Fruit fly (Drosophila melanogaster) whole organism, embryonic: ENCODE results near the gene CG31178.

Experiments used
- ATbp ChIP-seq: fragments of 200-800 bp; sonication (Bioruptor generic); optimal IDR thresholded peaks from 2 replicates; lab custom pipeline; 2017; ENCODE audit warnings: missing biosample characterization, mild to moderate bottlenecking, missing genetic modification characterization, missing genetic modification reagents
- Aef1 ChIP-seq: fragments of 200-800 bp; sonication (Bioruptor generic); IDR thresholded peaks from 3 replicates; pipeline ENCODE4 v1.3.6; 2022; ENCODE audit warnings: missing biosample characterization, missing genetic modification characterization
- BtbVII ChIP-seq: fragments of 200-800 bp; sonication (Bioruptor generic); optimal IDR thresholded peaks from 3 replicates; lab custom pipeline; 2017; ENCODE audit warnings: missing biosample characterization, mild to moderate bottlenecking, missing genetic modification characterization
- CG12071 ChIP-seq: fragments of 200-800 bp; sonication (Bioruptor generic); optimal IDR thresholded peaks from 3 replicates; lab custom pipeline; 2018; ENCODE audit warnings: missing biosample characterization, mild to moderate bottlenecking, missing genetic modification characterization
- CG13775 ChIP-seq: fragments of 200-800 bp; sonication (Bioruptor generic); optimal IDR thresholded peaks from 3 replicates; lab custom pipeline; 2017; ENCODE audit warnings: missing biosample characterization, mild to moderate bottlenecking, missing genetic modification characterization
- CG14710 ChIP-seq: fragments of 200-800 bp; sonication (Bioruptor generic); optimal IDR thresholded peaks from 3 replicates; lab custom pipeline; 2019; ENCODE audit warnings: missing biosample characterization, mild to moderate bottlenecking, missing genetic modification characterization, moderate library complexity
- CG14860 ChIP-seq: fragments of 200-800 bp; sonication (Bioruptor generic); IDR thresholded peaks from 3 replicates; pipeline ENCODE4 v1.3.6; 2022; ENCODE audit warnings: missing biosample characterization, missing genetic modification characterization; ENCODE audit not compliant: partially characterized antibody
- CG2129 ChIP-seq: fragments of 200-800 bp; sonication (Bioruptor generic); IDR thresholded peaks from 2 replicates; pipeline ENCODE4 v1.3.6; 2022; ENCODE audit warnings: missing biosample characterization, missing genetic modification characterization; ENCODE audit not compliant: partially characterized antibody
- CG30403 ChIP-seq: fragments of 200-800 bp; sonication (Bioruptor generic); optimal IDR thresholded peaks from 3 replicates; lab custom pipeline; 2016; ENCODE audit warnings: missing biosample characterization, missing genetic modification characterization
- CG31224 ChIP-seq: fragments of 200-800 bp; sonication (Bioruptor generic); IDR thresholded peaks from 2 replicates; pipeline ENCODE4 v1.3.6; 2022; ENCODE audit warnings: missing biosample characterization, missing genetic modification characterization
- CG4282 ChIP-seq: fragments of 200-800 bp; sonication (Bioruptor generic); optimal IDR thresholded peaks from 2 replicates; lab custom pipeline; 2016; ENCODE audit warnings: missing biosample characterization, missing genetic modification characterization
- CG4328 ChIP-seq: fragments of 200-800 bp; sonication (Bioruptor generic); optimal IDR thresholded peaks from 3 replicates; lab custom pipeline; 2017; ENCODE audit warnings: missing biosample characterization, missing genetic modification reagents, missing genetic modification characterization
- CG6689 ChIP-seq: fragments of 200-800 bp; sonication (Bioruptor generic); IDR thresholded peaks from 2 replicates; pipeline ENCODE4 v1.3.6; 2022; ENCODE audit warnings: missing biosample characterization, missing genetic modification characterization
- CG6765 ChIP-seq: fragments of 200-800 bp; sonication (Bioruptor generic); optimal IDR thresholded peaks from 3 replicates; lab custom pipeline; 2017; ENCODE audit warnings: missing biosample characterization, mild to moderate bottlenecking, missing genetic modification characterization
- CG7928 ChIP-seq: fragments of 200-800 bp; sonication (Bioruptor generic); optimal IDR thresholded peaks from 2 replicates; lab custom pipeline; 2017; ENCODE audit warnings: missing biosample characterization, mild to moderate bottlenecking, missing genetic modification characterization
- CG7987 ChIP-seq: fragments of 200-800 bp; sonication (Bioruptor generic); optimal IDR thresholded peaks from 2 replicates; lab custom pipeline; 2018; ENCODE audit warnings: missing biosample characterization, mild to moderate bottlenecking, missing genetic modification characterization, moderate library complexity
- CG8944 ChIP-seq: fragments of 200-800 bp; sonication (Bioruptor generic); optimal IDR thresholded peaks from 3 replicates; lab custom pipeline; 2016; ENCODE audit warnings: missing biosample characterization, missing genetic modification characterization
- CG9215 ChIP-seq: fragments of 200-800 bp; sonication (Bioruptor generic); IDR thresholded peaks from 2 replicates; pipeline ENCODE4 v1.3.6; 2022; ENCODE audit warnings: missing biosample characterization, missing genetic modification characterization
- CG9609 ChIP-seq: fragments of 200-800 bp; sonication (Bioruptor generic); optimal IDR thresholded peaks from 3 replicates; lab custom pipeline; 2016; ENCODE audit warnings: missing biosample characterization, missing genetic modification characterization
- CG9727 ChIP-seq: fragments of 200-800 bp; sonication (Bioruptor generic); optimal IDR thresholded peaks from 3 replicates; lab custom pipeline; 2017; ENCODE audit warnings: missing biosample characterization, mild to moderate bottlenecking, missing genetic modification characterization
- CTCF ChIP-seq: fragments of 200-800 bp; sonication (Bioruptor generic); optimal IDR thresholded peaks from 2 replicates; lab custom pipeline; 2017; ENCODE audit warnings: missing biosample characterization, mild to moderate bottlenecking, missing genetic modification characterization, moderate library complexity
- D ChIP-seq, 2 experiments: fragments of 200-800 bp in 1 of 2; fragments of >200 bp in 1 of 2; sonication (Bioruptor generic) in 1 of 2; optimal IDR thresholded peaks; 2 replicates in 1 of 2; 3 replicates in 1 of 2; lab custom pipeline; 2017; ENCODE audit warnings: mild to moderate bottlenecking in 1 of 2, missing biosample characterization in 1 of 2, missing genetic modification characterization in 1 of 2, missing genetic modification reagents in 1 of 2
- Dad ChIP-seq: fragments of 200-800 bp; sonication (Bioruptor generic); optimal IDR thresholded peaks from 3 replicates; lab custom pipeline; 2016; ENCODE audit warnings: missing biosample characterization, missing genetic modification characterization
- Dp ChIP-seq: fragments of 200-800 bp; sonication (Bioruptor generic); optimal IDR thresholded peaks from 2 replicates; lab custom pipeline; 2018; ENCODE audit warnings: missing biosample characterization, mild to moderate bottlenecking, missing genetic modification characterization, moderate library complexity
- E2f2 ChIP-seq: fragments of 200-800 bp; sonication (Bioruptor generic); IDR thresholded peaks from 2 replicates; pipeline ENCODE4 v1.3.6; 2022; ENCODE audit warnings: missing biosample characterization, missing genetic modification characterization
- Eip74EF ChIP-seq, 2 experiments: fragments of 200-800 bp in 1 of 2; fragments of >200 bp in 1 of 2; sonication (Bioruptor generic) in 1 of 2; optimal IDR thresholded peaks; 2 replicates each; lab custom pipeline; 2017 to 2019; ENCODE audit warnings: missing biosample characterization in 2 of 2, missing genetic modification characterization in 2 of 2, mild to moderate bottlenecking in 1 of 2, moderate library complexity in 1 of 2
- Fer2 ChIP-seq: fragments of 200-800 bp; sonication (Bioruptor generic); optimal IDR thresholded peaks from 2 replicates; lab custom pipeline; 2018; ENCODE audit warnings: missing biosample characterization, mild to moderate bottlenecking, missing genetic modification characterization, moderate library complexity
- H2.0 ChIP-seq: fragments of 200-800 bp; sonication (Bioruptor generic); IDR thresholded peaks from 2 replicates; pipeline ENCODE4 v1.3.6; 2022; ENCODE audit warnings: missing biosample characterization, missing genetic modification characterization
- HLHmδ ChIP-seq: fragments of 200-800 bp; sonication (Bioruptor generic); optimal IDR thresholded peaks from 2 replicates; lab custom pipeline; 2018; ENCODE audit warnings: missing biosample characterization, mild to moderate bottlenecking, missing genetic modification characterization, moderate library complexity
- Hmr ChIP-seq: fragments of 200-800 bp; sonication (Bioruptor generic); optimal IDR thresholded peaks from 3 replicates; lab custom pipeline; 2017; ENCODE audit warnings: mild to moderate bottlenecking, missing biosample characterization, missing genetic modification reagents, missing genetic modification characterization
- Hr78 ChIP-seq, 2 experiments: fragments of 200-800 bp in 1 of 2; fragments of >200 bp in 1 of 2; sonication (Bioruptor generic) in 1 of 2; optimal IDR thresholded peaks; 2 replicates each; lab custom pipeline; 2017 to 2019; ENCODE audit warnings: missing biosample characterization in 2 of 2, missing genetic modification characterization in 2 of 2, mild to moderate bottlenecking in 1 of 2, moderate library complexity in 1 of 2
- Sox100B ChIP-seq: fragments of 200-800 bp; sonication (Bioruptor generic); optimal IDR thresholded peaks from 3 replicates; lab custom pipeline; 2018; ENCODE audit warnings: missing biosample characterization, mild to moderate bottlenecking, missing genetic modification characterization
- Sry-β ChIP-seq: fragments of 200-800 bp; sonication (Bioruptor generic); optimal IDR thresholded peaks from 2 replicates; lab custom pipeline; 2018; ENCODE audit warnings: missing biosample characterization, mild to moderate bottlenecking, missing genetic modification characterization, moderate library complexity
- Vsx1 ChIP-seq: fragments of 200-800 bp; sonication (Bioruptor generic); optimal IDR thresholded peaks from 2 replicates; lab custom pipeline; 2017; ENCODE audit warnings: missing biosample characterization, mild to moderate bottlenecking, missing genetic modification characterization, missing genetic modification reagents
- cad ChIP-seq: fragments of >200 bp; optimal IDR thresholded peaks from 2 replicates; lab custom pipeline; 2017; ENCODE audit warnings: missing biosample characterization, missing genetic modification characterization
- chm ChIP-seq: fragments of 200-800 bp; sonication (Bioruptor generic); IDR thresholded peaks from 2 replicates; pipeline ENCODE4 v1.3.6; 2022; ENCODE audit warnings: missing biosample characterization, missing genetic modification characterization
- dysf ChIP-seq: fragments of 200-800 bp; sonication (Bioruptor generic); IDR thresholded peaks from 3 replicates; pipeline ENCODE4 v1.3.6; 2022; ENCODE audit warnings: missing biosample characterization, missing genetic modification characterization
- ham ChIP-seq: fragments of 200-800 bp; sonication (Bioruptor generic); IDR thresholded peaks from 2 replicates; pipeline ENCODE4 v1.3.6; 2022; ENCODE audit warnings: missing biosample characterization, missing genetic modification characterization
- hth ChIP-seq: fragments of >200 bp; optimal IDR thresholded peaks from 2 replicates; lab custom pipeline; 2017; ENCODE audit warnings: inconsistent platforms
- klu ChIP-seq: fragments of 200-800 bp; sonication (Bioruptor generic); IDR thresholded peaks from 2 replicates; pipeline ENCODE4 v1.3.6; 2022; ENCODE audit warnings: missing biosample characterization, missing genetic modification characterization
- lilli ChIP-seq: fragments of 200-800 bp; sonication (Bioruptor generic); optimal IDR thresholded peaks from 3 replicates; lab custom pipeline; 2016; ENCODE audit warnings: missing biosample characterization, missing genetic modification characterization
- nau ChIP-seq: fragments of 200-800 bp; sonication (Bioruptor generic); optimal IDR thresholded peaks from 3 replicates; lab custom pipeline; 2017; ENCODE audit warnings: missing biosample characterization, mild to moderate bottlenecking, missing genetic modification characterization, missing genetic modification reagents
- pan ChIP-seq, 4 experiments: fragments of >200 bp in 3 of 4; fragments of 200-800 bp in 1 of 4; sonication (Bioruptor generic) in 1 of 4; optimal IDR thresholded peaks in 3 of 4; IDR thresholded peaks in 1 of 4; 2 replicates each; pipeline versions ENCODE4 v1.3.6 to Lab custom; 2017 to 2022; ENCODE audit warnings: missing biosample characterization in 2 of 4, missing genetic modification characterization in 2 of 4, mixed read lengths in 1 of 4
- pnt ChIP-seq: fragments of 200-800 bp; sonication (Bioruptor generic); optimal IDR thresholded peaks from 3 replicates; lab custom pipeline; 2016; ENCODE audit warnings: missing biosample characterization, missing genetic modification characterization
- psq ChIP-seq: fragments of 200-800 bp; sonication (Bioruptor generic); optimal IDR thresholded peaks from 2 replicates; lab custom pipeline; 2017; ENCODE audit warnings: missing biosample characterization, missing genetic modification characterization
- stc ChIP-seq: fragments of 200-800 bp; sonication (Bioruptor generic); IDR thresholded peaks from 2 replicates; pipeline ENCODE4 v1.3.6; 2022; ENCODE audit warnings: missing biosample characterization, missing genetic modification characterization
- sug ChIP-seq: fragments of 200-800 bp; optimal IDR thresholded peaks from 2 replicates; lab custom pipeline; 2019; ENCODE audit warnings: missing biosample characterization, mild to moderate bottlenecking, missing genetic modification characterization, moderate library complexity
- tna ChIP-seq: fragments of 200-800 bp; sonication (Bioruptor generic); IDR thresholded peaks from 2 replicates; pipeline ENCODE4 v1.3.6; 2022; ENCODE audit warnings: missing biosample characterization, missing genetic modification characterization; ENCODE audit not compliant: partially characterized antibody
- twi ChIP-seq: fragments of 200-800 bp; optimal IDR thresholded peaks from 2 replicates; lab custom pipeline; 2019; ENCODE audit warnings: missing biosample characterization, mild to moderate bottlenecking, missing genetic modification characterization, moderate library complexity
- wek ChIP-seq: fragments of 200-800 bp; sonication (Bioruptor generic); optimal IDR thresholded peaks from 3 replicates; lab custom pipeline; 2018; ENCODE audit warnings: missing biosample characterization, mild to moderate bottlenecking, missing genetic modification characterization, moderate library complexity

Gene CG31178

dm6 chr3R:21849988-21850460 is 23.5 kb upstream of the CG31178 start (continued):
- TF ChIP-seq Eip74EF (GFP tag; optimal IDR thresholded peaks at IDR 0.05; lab: Kevin White, UChicago) (no peak), CG12071 (GFP tag; lab: Kevin White, UChicago) (no peak), sug (tag; lab: Kevin White, UChicago) (no peak), CG6765 (GFP tag; lab: Kevin White, UChicago) (no peak), Dp (GFP tag; lab: Kevin White, UChicago) (no peak), CG8944 (GFP tag; lab: Kevin White, UChicago) (no peak), Fer2 (no peak), CG7928 (GFP tag; lab: Kevin White, UChicago) (no peak), CG4328 (no peak), E2f2 (GFP tag; lab: Robert Waterston, UW) (no peak), Sox100B (GFP tag; lab: Kevin White, UChicago) (peak; percentile 22), CG31224 (GFP tag; lab: Robert Waterston, UW) (no peak), wek (GFP tag; lab: Kevin White, UChicago) (no peak), ham (no peak), cad (no peak), CG7987 (no peak), psq (no peak), CG9727 (GFP tag; lab: Kevin White, UChicago) (peak; percentile 23), hth (lab: Kevin White, UChicago) (no peak), D (optimal IDR thresholded peaks at IDR 0.05; lab: Kevin White, UChicago) (no peak), D (GFP tag; optimal IDR thresholded peaks at IDR 0.05; lab: Kevin White, UChicago) (peak; percentile 41), klu (no peak), ATbp (GFP tag; lab: Kevin White, UChicago) (peak; percentile 24), Hmr (no peak), Vsx1 (GFP tag; lab: Kevin White, UChicago) (no peak), Hr78 (GFP tag; optimal IDR thresholded peaks at IDR 0.05; lab: Kevin White, UChicago) (peak in 1 of 2 experiments; percentile 26), CTCF (GFP tag; lab: Kevin White, UChicago) (no peak), stc (GFP tag; lab: Robert Waterston, UW) (0 out of 2 replicates have a peak, but pooled peaks have one; percentile 45), CG30403 (GFP tag; lab: Kevin White, UChicago) (peak; percentile 7), CG14710 (tag; lab: Kevin White, UChicago) (peak; percentile 31), CG9215 (GFP tag; lab: Robert Waterston, UW) (no peak), lilli (GFP tag; lab: Kevin White, UChicago) (peak; percentile 64), chm (0 out of 2 replicates have a peak, but pooled peaks have one; percentile 24), pan (optimal IDR thresholded peaks at IDR 0.05; lab: Kevin White, UChicago) (no peak), pan (GFP tag; optimal IDR thresholded peaks at IDR 0.05 in 1 of 2, IDR thresholded peaks at IDR 0.05 in 1 of 2) (no peak), nau (GFP tag; lab: Kevin White, UChicago) (no peak), tna (GFP tag; lab: Robert Waterston, UW) (no peak), H2.0 (no peak), pnt (GFP tag; lab: Kevin White, UChicago) (peak; percentile 33), CG13775 (peak; percentile 35), Sry-β (GFP tag; lab: Kevin White, UChicago) (no peak), Dad (GFP tag; lab: Kevin White, UChicago) (peak; percentile 22), CG2129 (GFP tag; lab: Robert Waterston, UW) (no peak), CG9609 (peak; percentile 36), dysf (GFP tag; lab: Robert Waterston, UW) (peak; percentile 40; the same call in 1 of the 3 replicates), CG4282 (GFP tag; lab: Kevin White, UChicago) (no peak), HLHmδ (no peak), CG14860 (GFP tag; lab: Robert Waterston, UW) (no peak), Aef1 (no peak), twi (peak; percentile 84), BtbVII (GFP tag; lab: Kevin White, UChicago) (peak; percentile 28), CG6689 (GFP tag; lab: Robert Waterston, UW) (peak; percentile 36; the same call in 1 of the 2 replicates)
